Fruit fly (Drosophila melanogaster) whole organism: ENCODE measurements around the gene CG33290.

ENCODE experiments used
- CG8478 ChIP-seq: fragments of >200 bp; optimal IDR thresholded peaks from 2 replicates; lab custom pipeline; 2018; ENCODE audit warnings: inconsistent platforms
- Dll ChIP-seq: fragments of >200 bp; optimal IDR thresholded peaks from 2 replicates; lab custom pipeline; 2017
- EcR ChIP-seq, 2 experiments: fragments of >200 bp; optimal IDR thresholded peaks; 2 replicates each; lab custom pipeline; 2017; ENCODE audit warnings: missing biosample characterization in 2 of 2, missing genetic modification characterization in 2 of 2, missing genetic modification reagents in 2 of 2
- pan ChIP-seq: fragments of >200 bp; optimal IDR thresholded peaks from 2 replicates; lab custom pipeline; 2017
- psq ChIP-seq: fragments of >200 bp; optimal IDR thresholded peaks from 2 replicates; lab custom pipeline; 2017
- usp ChIP-seq: fragments of >200 bp; optimal IDR thresholded peaks from 2 replicates; lab custom pipeline; 2017; ENCODE audit warnings: missing biosample characterization, missing genetic modification characterization, mixed read lengths

DNA sequence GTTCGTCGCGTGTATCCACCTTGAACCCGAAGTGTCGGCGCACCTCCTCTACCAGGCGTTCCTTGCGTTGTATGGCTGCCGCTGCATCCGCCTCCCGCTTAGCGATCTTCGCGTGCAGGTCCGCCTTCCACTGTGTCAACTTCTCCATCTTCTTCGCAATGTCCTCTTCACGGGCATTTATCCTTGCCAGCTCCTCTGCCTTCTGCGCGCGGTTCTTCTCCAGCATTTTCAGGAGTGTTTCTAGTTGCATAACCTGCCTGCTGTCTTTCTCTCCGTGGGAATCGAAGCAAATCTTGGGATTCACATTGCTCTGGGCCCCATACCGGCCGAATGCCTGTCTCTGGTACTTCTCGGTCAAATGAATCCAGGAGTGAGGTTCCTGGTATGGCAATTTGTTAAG, 26.1 kb downstream of the CG33290 start:
- no peak for TF ChIP-seq CG8478 (lab: Kevin White, UChicago)
- no peak for TF ChIP-seq pan (lab: Kevin White, UChicago)
- TF ChIP-seq usp (GFP tag; lab: Kevin White, UChicago), result no peak
- TF ChIP-seq psq (lab: Kevin White, UChicago), result no peak
- TF ChIP-seq Dll, result no peak
- no peak for TF ChIP-seq EcR (GFP tag; optimal IDR thresholded peaks at IDR 0.05; lab: Kevin White, UChicago)
